Worm (Caenorhabditis elegans): ENCODE data around the gene daf-4.

daf-4 gene

ce11 chrIII:5639893-5640292, 15.0 kb downstream of the daf-4 start:
- TF ChIP-seq unc-62 (GFP tag; optimal IDR thresholded peaks at IDR 0.05) (no peak), fkh-8 (tag; optimal IDR thresholded peaks at IDR 0.05) (peak; percentile 94), lin-39 (tag; optimal IDR thresholded peaks at IDR 0.05) (no peak), nhr-71 (tag; optimal IDR thresholded peaks at IDR 0.05) (peak; percentile 78), snu-23 (GFP tag; optimal IDR thresholded peaks at IDR 0.05) (peak; percentile 51), snpc-4 (tag; optimal IDR thresholded peaks at IDR 0.05) (peak; percentile 13), mep-1 (tag; optimal IDR thresholded peaks at IDR 0.05) (peak; percentile 15), nhr-85 (tag) (no peak), dpl-1 (GFP tag; optimal IDR thresholded peaks at IDR 0.05) (peak in 1 of 3 experiments; percentile 28), nhr-11 (tag; optimal IDR thresholded peaks at IDR 0.05) (peak; percentile 15), nhr-76 (tag; optimal IDR thresholded peaks at IDR 0.05) (no peak), lin-13 (GFP tag; optimal IDR thresholded peaks at IDR 0.05) (peak; percentile 2), mef-2 (tag; optimal IDR thresholded peaks at IDR 0.05) (peak; percentile 34), rnt-1 (tag; optimal IDR thresholded peaks at IDR 0.05) (peak; percentile 16), fos-1 (tag; optimal IDR thresholded peaks at IDR 0.05) (peak; percentile 36), isw-1 (GFP tag; IDR thresholded peaks at IDR 0.05) (peak; percentile 27), fkh-4 (tag; optimal IDR thresholded peaks at IDR 0.05; ENCODE audit: borderline replicate concordance) (no peak), lin-35 (GFP tag; optimal IDR thresholded peaks at IDR 0.05) (peak in 1 of 2 experiments; percentile 42), unc-86 (tag; optimal IDR thresholded peaks at IDR 0.05) (peak; percentile 76), irx-1 (tag; optimal IDR thresholded peaks at IDR 0.05) (no peak), xbp-1 (tag; optimal IDR thresholded peaks at IDR 0.05) (peak; percentile 28), ceh-90 (tag; optimal IDR thresholded peaks at IDR 0.05) (no peak), efl-1 (optimal IDR thresholded peaks at IDR 0.05) (peak; percentile 34 to 53), efl-1 (GFP tag; optimal IDR thresholded peaks at IDR 0.05 in 1 of 2) (peak in 1 of 2 experiments; percentile 6), unc-130 (tag; optimal IDR thresholded peaks at IDR 0.05) (no peak), lin-14 (GFP tag; optimal IDR thresholded peaks at IDR 0.05) (peak; percentile 86), fkh-10 (GFP tag; optimal IDR thresholded peaks at IDR 0.05) (peak; percentile 8), alr-1 (tag; optimal IDR thresholded peaks at IDR 0.05; ENCODE audit: borderline replicate concordance) (no peak), swsn-7 (tag; optimal IDR thresholded peaks at IDR 0.05) (peak; percentile 65), elt-2 (tag; optimal IDR thresholded peaks at IDR 0.05) (no peak), lir-3 (tag; optimal IDR thresholded peaks at IDR 0.05; ENCODE audit: poor library complexity) (peak; percentile 2), aly-2 (tag; optimal IDR thresholded peaks at IDR 0.05) (peak; percentile 42), pag-3 (tag; optimal IDR thresholded peaks at IDR 0.05; ENCODE audit: borderline replicate concordance, insufficient read depth) (no peak), nhr-47 (tag; optimal IDR thresholded peaks at IDR 0.05) (peak; percentile 74), tbx-2 (tag; optimal IDR thresholded peaks at IDR 0.05) (peak; percentile 38), nhr-28 (tag; optimal IDR thresholded peaks at IDR 0.05) (no peak), egl-13 (tag; optimal IDR thresholded peaks at IDR 0.05) (peak; percentile 57), nhr-77 (tag; optimal IDR thresholded peaks at IDR 0.05) (no peak), ets-5 (GFP tag; IDR thresholded peaks at IDR 0.05) (no peak), ceh-82 (tag; optimal IDR thresholded peaks at IDR 0.05) (peak; percentile 19 to 46 (median 46)), aha-1 (tag; optimal IDR thresholded peaks at IDR 0.05) (no peak), lsy-2 (tag; optimal IDR thresholded peaks at IDR 0.05) (peak; percentile 43 to 62), dsc-1 (tag; optimal IDR thresholded peaks at IDR 0.05) (peak; percentile 43)

ce11 chrIII:5642692-5643091, 17.8 kb downstream of the daf-4 start:
- TF ChIP-seq blmp-1 (tag; optimal IDR thresholded peaks at IDR 0.05) (no peak), fkh-8 (tag; optimal IDR thresholded peaks at IDR 0.05) (peak; percentile 56), ceh-8 (GFP tag; optimal IDR thresholded peaks at IDR 0.05) (peak; percentile 2), nhr-28 (tag; optimal IDR thresholded peaks at IDR 0.05) (no peak), lin-14 (GFP tag; optimal IDR thresholded peaks at IDR 0.05) (peak; percentile 5), lsy-2 (tag; optimal IDR thresholded peaks at IDR 0.05) (no peak), nhr-19 (GFP tag; conservative IDR thresholded peaks at IDR 0.05) (no peak), nhr-85 (tag) (peak; percentile 46), nhr-71 (tag; optimal IDR thresholded peaks at IDR 0.05) (peak; percentile 21), tlp-1 (tag; optimal IDR thresholded peaks at IDR 0.05) (no peak), elt-2 (tag; optimal IDR thresholded peaks at IDR 0.05) (no peak), unc-30 (tag; optimal IDR thresholded peaks at IDR 0.05) (no peak), mep-1 (tag; optimal IDR thresholded peaks at IDR 0.05) (no peak), lin-13 (GFP tag; optimal IDR thresholded peaks at IDR 0.05) (no peak), efl-1 (optimal IDR thresholded peaks at IDR 0.05) (no peak), efl-1 (GFP tag; optimal IDR thresholded peaks at IDR 0.05 in 1 of 2) (peak in 1 of 2 experiments; percentile 49), Y116A8C.19 (tag; optimal IDR thresholded peaks at IDR 0.05; ENCODE audit: borderline replicate concordance) (no peak), jun-1 (tag; optimal IDR thresholded peaks at IDR 0.05) (no peak), lin-15B (tag; optimal IDR thresholded peaks at IDR 0.05) (no peak), sptf-1 (tag; optimal IDR thresholded peaks at IDR 0.05) (no peak), dsc-1 (tag; optimal IDR thresholded peaks at IDR 0.05) (peak; percentile 19), nhr-11 (tag; optimal IDR thresholded peaks at IDR 0.05) (no peak), ets-5 (GFP tag; IDR thresholded peaks at IDR 0.05) (no peak), lir-3 (tag; optimal IDR thresholded peaks at IDR 0.05; ENCODE audit: poor library complexity) (no peak), pag-3 (tag; optimal IDR thresholded peaks at IDR 0.05; ENCODE audit: borderline replicate concordance, insufficient read depth) (no peak)

Measured in whole organism, L1 larva.